Worm (Caenorhabditis elegans): ENCODE measurements around the gene C25F9.15.

ce11 chrV:19428097-19428496 lies 10.2 kb downstream of the C25F9.15 start:
- no peak for TF ChIP-seq nhr-237 (tag; optimal IDR thresholded peaks at IDR 0.05)
- no peak for TF ChIP-seq jun-1 (tag; optimal IDR thresholded peaks at IDR 0.05)
- no peak for TF ChIP-seq nhr-28 (tag; optimal IDR thresholded peaks at IDR 0.05)
- TF ChIP-seq cey-2 (tag; optimal IDR thresholded peaks at IDR 0.05; ENCODE audit: borderline replicate concordance, insufficient read depth) = no peak
- no peak for TF ChIP-seq tra-1 (GFP tag; IDR thresholded peaks at IDR 0.05)
- no peak for TF ChIP-seq lin-39 (tag; optimal IDR thresholded peaks at IDR 0.05)
- TF ChIP-seq ceh-44 (GFP tag; IDR thresholded peaks at IDR 0.05) = no peak
- TF ChIP-seq pha-4 (GFP tag; IDR thresholded peaks at IDR 0.05) = no peak
- no peak for TF ChIP-seq pha-4 (tag; optimal IDR thresholded peaks at IDR 0.05)
- no peak for TF ChIP-seq unc-130 (GFP tag; optimal IDR thresholded peaks at IDR 0.05)
- no peak for TF ChIP-seq dve-1 (tag; optimal IDR thresholded peaks at IDR 0.05; ENCODE audit: insufficient read depth)
- no peak for TF ChIP-seq snpc-4 (tag; optimal IDR thresholded peaks at IDR 0.05)

Data from whole organism, L4 larva.